Worm (Caenorhabditis elegans) whole organism, L1 larva: ENCODE results near the gene T23E7.6.

Experiments
- C04F5.9 ChIP-seq: sonication (generic microtip); optimal IDR thresholded peaks from 2 replicates; lab custom pipeline; 2016; ENCODE audit warnings: missing genetic modification characterization, missing compliant biosample characterization
- F16B12.6 ChIP-seq: fragments of 150-350 bp; optimal IDR thresholded peaks from 2 replicates; lab custom pipeline; 2014; ENCODE audit warnings: missing biosample characterization, missing genetic modification characterization
- Y116A8C.19 ChIP-seq: sonication (generic microtip); optimal IDR thresholded peaks from 2 replicates; lab custom pipeline; 2016; ENCODE audit warnings: missing compliant biosample characterization, missing genetic modification characterization, borderline replicate concordance
- aha-1 ChIP-seq: fragments of 150-350 bp; optimal IDR thresholded peaks from 2 replicates; lab custom pipeline; 2014; ENCODE audit warnings: missing biosample characterization, missing genetic modification characterization
- alr-1 ChIP-seq: fragments of 200-800 bp; sonication (Bioruptor generic); optimal IDR thresholded peaks from 2 replicates; lab custom pipeline; 2018; ENCODE audit warnings: borderline replicate concordance, mild to moderate bottlenecking, missing genetic modification characterization, missing compliant biosample characterization
- ama-1 ChIP-seq: fragments of 150-350 bp; optimal IDR thresholded peaks from 2 replicates; lab custom pipeline; 2014
- blmp-1 ChIP-seq: fragments of 150-350 bp; optimal IDR thresholded peaks from 2 replicates; lab custom pipeline; 2014; ENCODE audit warnings: missing biosample characterization, missing genetic modification characterization
- ceh-8 ChIP-seq: fragments of 200-800 bp; sonication (Bioruptor generic); optimal IDR thresholded peaks from 2 replicates; lab custom pipeline; 2018; ENCODE audit warnings: mild to moderate bottlenecking, missing genetic modification characterization, moderate library complexity, missing compliant biosample characterization
- ceh-82 ChIP-seq, 3 experiments: fragments of 150-350 bp in 1 of 3; sonication (generic microtip) in 2 of 3; optimal IDR thresholded peaks; 2 replicates each; lab custom pipeline; 2014 to 2017; ENCODE audit warnings: missing biosample characterization in 3 of 3, missing genetic modification characterization in 3 of 3
- ceh-88 ChIP-seq: fragments of 200-800 bp; sonication (Bioruptor generic); IDR thresholded peaks from 2 replicates; pipeline ENCODE4 v1.3.6; 2022; ENCODE audit warnings: missing genetic modification characterization, missing compliant biosample characterization
- ceh-90 ChIP-seq: sonication (generic microtip); optimal IDR thresholded peaks from 2 replicates; lab custom pipeline; 2016; ENCODE audit warnings: missing genetic modification characterization, missing compliant biosample characterization
- dpl-1 ChIP-seq, 3 experiments: fragments of 150-350 bp in 2 of 3; sonication (generic microtip) in 1 of 3; optimal IDR thresholded peaks; 2 replicates each; lab custom pipeline; 2014 to 2017; ENCODE audit warnings: missing biosample characterization in 3 of 3, missing genetic modification characterization in 3 of 3, missing genetic modification reagents in 3 of 3
- dsc-1 ChIP-seq: sonication (generic microtip); optimal IDR thresholded peaks from 2 replicates; lab custom pipeline; 2016; ENCODE audit warnings: mild to moderate bottlenecking, missing genetic modification characterization, missing compliant biosample characterization
- efl-1 ChIP-seq, 4 experiments: fragments of 150-350 bp; optimal IDR thresholded peaks in 3 of 4; peaks in 1 of 4; 1 replicate in 1 of 4; 2 replicates in 3 of 4; lab custom pipeline; 2014; ENCODE audit warnings: missing biosample characterization in 2 of 4, missing genetic modification characterization in 2 of 4, missing genetic modification reagents in 2 of 4
- egl-27 ChIP-seq, 2 experiments: fragments of 150-350 bp in 1 of 2; sonication (generic microtip); optimal IDR thresholded peaks; 3 replicates each; lab custom pipeline; 2017 to 2018; ENCODE audit warnings: missing biosample characterization in 2 of 2, missing genetic modification characterization in 2 of 2, missing genetic modification reagents in 2 of 2
- elt-3 ChIP-seq, 6 experiments: fragments of 150-350 bp in 1 of 6; sonication (generic microtip); optimal IDR thresholded peaks; 2 replicates each; lab custom pipeline; 2017 to 2018; ENCODE audit warnings: missing biosample characterization in 6 of 6, missing genetic modification characterization in 6 of 6, inconsistent platforms in 1 of 6
- fkh-10 ChIP-seq: sonication (generic microtip); optimal IDR thresholded peaks from 2 replicates; lab custom pipeline; 2017; ENCODE audit warnings: missing biosample characterization, missing genetic modification reagents, missing genetic modification characterization
- fkh-4 ChIP-seq: sonication (generic microtip); optimal IDR thresholded peaks from 2 replicates; lab custom pipeline; 2016; ENCODE audit warnings: missing compliant biosample characterization, missing genetic modification characterization, borderline replicate concordance
- fkh-8 ChIP-seq: sonication (generic microtip); optimal IDR thresholded peaks from 2 replicates; lab custom pipeline; 2016; ENCODE audit warnings: mild to moderate bottlenecking, missing genetic modification characterization, missing compliant biosample characterization
- hlh-4 ChIP-seq: sonication (generic microtip); optimal IDR thresholded peaks from 2 replicates; lab custom pipeline; 2016; ENCODE audit warnings: mild to moderate bottlenecking, missing genetic modification characterization, missing compliant biosample characterization
- hpl-2 ChIP-seq: fragments of 150-350 bp; optimal IDR thresholded peaks from 2 replicates; lab custom pipeline; 2014; ENCODE audit warnings: missing biosample characterization, missing genetic modification reagents, missing genetic modification characterization
- isw-1 ChIP-seq: fragments of 200-800 bp; sonication (Bioruptor generic); IDR thresholded peaks from 2 replicates; pipeline ENCODE4 v1.3.6; 2022; ENCODE audit warnings: missing genetic modification characterization, missing compliant biosample characterization
- jun-1 ChIP-seq: fragments of 150-350 bp; optimal IDR thresholded peaks from 2 replicates; lab custom pipeline; 2014; ENCODE audit warnings: missing biosample characterization, missing genetic modification reagents, missing genetic modification characterization
- lin-14 ChIP-seq: fragments of 200-800 bp; sonication (Bioruptor generic); optimal IDR thresholded peaks from 2 replicates; lab custom pipeline; 2018; ENCODE audit warnings: mild to moderate bottlenecking, missing genetic modification characterization, moderate library complexity, missing compliant biosample characterization
- lin-39 ChIP-seq: fragments of 150-350 bp; optimal IDR thresholded peaks from 2 replicates; lab custom pipeline; 2014; ENCODE audit warnings: missing biosample characterization, missing genetic modification reagents, missing genetic modification characterization
- mab-9 ChIP-seq: fragments of 200-800 bp; sonication (Bioruptor generic); IDR thresholded peaks from 2 replicates; pipeline ENCODE4 v1.3.6; 2022; ENCODE audit warnings: missing genetic modification reagents, missing genetic modification characterization, missing compliant biosample characterization
- mef-2 ChIP-seq: fragments of 150-350 bp; optimal IDR thresholded peaks from 2 replicates; lab custom pipeline; 2014; ENCODE audit warnings: missing biosample characterization, missing genetic modification characterization
- mep-1 ChIP-seq: fragments of 150-350 bp; optimal IDR thresholded peaks from 2 replicates; lab custom pipeline; 2014; ENCODE audit warnings: missing biosample characterization, missing genetic modification characterization
- nhr-11 ChIP-seq: fragments of 150-350 bp; optimal IDR thresholded peaks from 2 replicates; lab custom pipeline; 2014; ENCODE audit warnings: missing biosample characterization, missing genetic modification characterization
- nhr-19 ChIP-seq: fragments of 200-800 bp; sonication (Bioruptor generic); conservative IDR thresholded peaks from 2 replicates; pipeline ENCODE4 v1.3.6; 2022; ENCODE audit warnings: missing genetic modification characterization, missing compliant biosample characterization
- nhr-20 ChIP-seq: sonication (generic microtip); optimal IDR thresholded peaks from 2 replicates; lab custom pipeline; 2016; ENCODE audit warnings: mild to moderate bottlenecking, missing genetic modification characterization, missing compliant biosample characterization
- nhr-47 ChIP-seq: sonication (generic microtip); optimal IDR thresholded peaks from 2 replicates; lab custom pipeline; 2016; ENCODE audit warnings: mild to moderate bottlenecking, missing genetic modification characterization, moderate library complexity, missing compliant biosample characterization
- nhr-71 ChIP-seq: sonication (generic microtip); optimal IDR thresholded peaks from 2 replicates; lab custom pipeline; 2016; ENCODE audit warnings: mild to moderate bottlenecking, missing genetic modification characterization, moderate library complexity, missing compliant biosample characterization
- nhr-76 ChIP-seq: sonication (generic microtip); optimal IDR thresholded peaks from 2 replicates; lab custom pipeline; 2017; ENCODE audit warnings: missing biosample characterization, missing genetic modification characterization
- nhr-77 ChIP-seq: fragments of 150-350 bp; optimal IDR thresholded peaks from 2 replicates; lab custom pipeline; 2014; ENCODE audit warnings: missing biosample characterization, missing genetic modification characterization
- nhr-84 ChIP-seq: sonication (generic microtip); optimal IDR thresholded peaks from 2 replicates; lab custom pipeline; 2017; ENCODE audit warnings: missing biosample characterization, missing genetic modification characterization
- nhr-85 ChIP-seq: sonication (generic microtip); peaks from one replicate; lab custom pipeline; 2016; ENCODE audit warnings: missing genetic modification characterization, inconsistent platforms, missing compliant biosample characterization
- nhr-90 ChIP-seq: sonication (generic microtip); optimal IDR thresholded peaks from 2 replicates; lab custom pipeline; 2016; ENCODE audit warnings: mild to moderate bottlenecking, missing genetic modification characterization, missing compliant biosample characterization; ENCODE audit not compliant: poor library complexity
- pag-3 ChIP-seq: sonication (generic microtip); optimal IDR thresholded peaks from 2 replicates; lab custom pipeline; 2017; ENCODE audit warnings: missing genetic modification characterization, mild to moderate bottlenecking, missing compliant biosample characterization, antibody characterized with exemption, borderline replicate concordance; ENCODE audit not compliant: insufficient read depth
- rnt-1 ChIP-seq: sonication (generic microtip); optimal IDR thresholded peaks from 2 replicates; lab custom pipeline; 2016; ENCODE audit warnings: mild to moderate bottlenecking, missing genetic modification characterization, moderate library complexity, missing compliant biosample characterization
- skn-1 ChIP-seq: fragments of 150-350 bp; optimal IDR thresholded peaks from 2 replicates; lab custom pipeline; 2014; ENCODE audit warnings: missing biosample characterization, missing genetic modification characterization
- snu-23 ChIP-seq: sonication (generic microtip); optimal IDR thresholded peaks from 2 replicates; lab custom pipeline; 2016; ENCODE audit warnings: missing genetic modification characterization, missing compliant biosample characterization
- sptf-1 ChIP-seq: fragments of 150-350 bp; optimal IDR thresholded peaks from 2 replicates; lab custom pipeline; 2014; ENCODE audit warnings: missing biosample characterization, missing genetic modification characterization
- sup-37 ChIP-seq: fragments of 200-800 bp; sonication (Bioruptor generic); optimal IDR thresholded peaks from 2 replicates; lab custom pipeline; 2018; ENCODE audit warnings: mild to moderate bottlenecking, missing genetic modification characterization, missing compliant biosample characterization
- swsn-7 ChIP-seq: sonication (generic microtip); optimal IDR thresholded peaks from 2 replicates; lab custom pipeline; 2016; ENCODE audit warnings: missing genetic modification characterization, missing compliant biosample characterization
- tbx-2 ChIP-seq: sonication (generic microtip); optimal IDR thresholded peaks from 2 replicates; lab custom pipeline; 2016; ENCODE audit warnings: missing genetic modification characterization, missing compliant biosample characterization
- tlp-1 ChIP-seq: fragments of 150-350 bp; optimal IDR thresholded peaks from 2 replicates; lab custom pipeline; 2014; ENCODE audit warnings: missing biosample characterization, missing genetic modification characterization
- unc-30 ChIP-seq: sonication (generic microtip); optimal IDR thresholded peaks from 2 replicates; lab custom pipeline; 2017; ENCODE audit warnings: missing biosample characterization, missing genetic modification characterization
- unc-62 ChIP-seq: fragments of 150-350 bp; optimal IDR thresholded peaks from 2 replicates; lab custom pipeline; 2014; ENCODE audit warnings: missing biosample characterization, missing genetic modification reagents, missing genetic modification characterization
- vab-15 ChIP-seq: sonication (generic microtip); optimal IDR thresholded peaks from 2 replicates; lab custom pipeline; 2017; ENCODE audit warnings: missing genotype, mild to moderate bottlenecking, missing genetic modification characterization, missing compliant biosample characterization
- xbp-1 ChIP-seq: sonication (generic microtip); optimal IDR thresholded peaks from 2 replicates; lab custom pipeline; 2016; ENCODE audit warnings: missing genetic modification characterization, missing compliant biosample characterization
- zag-1 ChIP-seq: fragments of 150-350 bp; optimal IDR thresholded peaks from 2 replicates; lab custom pipeline; 2014; ENCODE audit warnings: missing biosample characterization, missing genetic modification characterization
- zip-4 ChIP-seq: fragments of 200-800 bp; sonication (Bioruptor generic); optimal IDR thresholded peaks from 2 replicates; lab custom pipeline; 2018; ENCODE audit warnings: mild to moderate bottlenecking, missing genetic modification characterization, moderate library complexity, missing compliant biosample characterization
- ztf-4 ChIP-seq: fragments of 150-350 bp; optimal IDR thresholded peaks from 2 replicates; lab custom pipeline; 2014; ENCODE audit warnings: missing biosample characterization, missing genetic modification characterization

T23E7.6 gene

DNA sequence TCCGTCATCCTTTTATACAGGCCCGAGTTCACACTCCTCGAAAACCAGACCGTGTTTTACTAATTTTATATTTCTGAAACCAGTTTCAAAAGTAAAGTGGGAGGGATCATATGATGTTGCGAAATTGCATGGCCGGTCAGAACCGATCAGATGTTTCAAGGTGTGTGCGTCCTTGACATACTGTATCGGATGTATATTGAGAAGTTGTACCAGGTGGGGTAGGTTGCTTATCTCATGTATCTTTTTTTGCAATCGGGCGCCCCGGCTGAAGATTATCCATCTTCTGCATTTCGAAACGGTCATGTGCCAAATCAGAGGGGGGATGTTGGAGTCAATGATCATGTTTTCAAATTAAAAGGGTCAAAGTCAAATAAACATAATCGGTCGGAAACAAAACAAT lies at the start of gene T23E7.6:
Gene T23E7.6 (minus strand): TSS at position 45 of the 400 bp plus-strand sequence.
- TF ChIP-seq sup-37 (GFP tag; lab: Kevin White, UChicago) (no peak), tbx-2 (tag; lab: Kevin White, UChicago) (no peak), alr-1 (no peak), nhr-77 (tag; lab: Kevin White, UChicago) (no peak), pag-3 (tag; lab: Kevin White, UChicago) (no peak), nhr-84 (tag; lab: Kevin White, UChicago) (no peak), mef-2 (tag; lab: Kevin White, UChicago) (no peak), nhr-47 (tag; lab: Kevin White, UChicago) (peak; percentile 4), sptf-1 (tag; lab: Kevin White, UChicago) (no peak), blmp-1 (tag; lab: Kevin White, UChicago) (peak; percentile 91), jun-1 (tag; lab: Kevin White, UChicago) (no peak), fkh-4 (no peak), nhr-11 (no peak), lin-39 (tag; lab: Kevin White, UChicago) (no peak), fkh-8 (tag; lab: Kevin White, UChicago) (no peak), egl-27 (tag; optimal IDR thresholded peaks at IDR 0.05; lab: Kevin White, UChicago) (no peak), lin-14 (GFP tag; lab: Kevin White, UChicago) (peak; percentile 78), fkh-10 (GFP tag; lab: Kevin White, UChicago) (no peak), elt-3 (tag; optimal IDR thresholded peaks at IDR 0.05; lab: Kevin White, UChicago) (peak in 2 of 6 experiments; percentile 75 to 95), ztf-4 (tag; lab: Kevin White, UChicago) (no peak), dsc-1 (tag; lab: Kevin White, UChicago) (no peak), unc-30 (tag; lab: Kevin White, UChicago) (no peak), F16B12.6 (tag; lab: Kevin White, UChicago) (no peak), hpl-2 (GFP tag; lab: Kevin White, UChicago) (no peak), ceh-90 (tag; lab: Kevin White, UChicago) (no peak), dpl-1 (GFP tag; optimal IDR thresholded peaks at IDR 0.05; lab: Kevin White, UChicago) (peak in 2 of 3 experiments; percentile 16 to 30), vab-15 (tag; lab: Kevin White, UChicago) (no peak), zag-1 (tag; lab: Kevin White, UChicago) (no peak), swsn-7 (no peak), ama-1 (lab: Kevin White, UChicago) (no peak), snu-23 (peak; percentile 37), Y116A8C.19 (no peak), rnt-1 (tag; lab: Kevin White, UChicago) (no peak), efl-1 (optimal IDR thresholded peaks at IDR 0.05; lab: Kevin White, UChicago) (no peak), efl-1 (GFP tag; optimal IDR thresholded peaks at IDR 0.05 in 1 of 2; lab: Kevin White, UChicago) (no peak), ceh-8 (GFP tag; lab: Kevin White, UChicago) (no peak), tlp-1 (no peak), nhr-71 (peak; percentile 57), nhr-90 (tag; lab: Kevin White, UChicago) (peak; percentile 26), nhr-20 (tag; lab: Kevin White, UChicago) (peak; percentile 78), mab-9 (no peak), isw-1 (GFP tag; lab: Robert Waterston, UW) (no peak), aha-1 (tag; lab: Kevin White, UChicago) (peak; percentile 31), skn-1 (tag; lab: Kevin White, UChicago) (peak; percentile 10), C04F5.9 (tag; lab: Kevin White, UChicago) (no peak), mep-1 (tag; lab: Kevin White, UChicago) (peak; percentile 26), unc-62 (GFP tag; lab: Kevin White, UChicago) (no peak), nhr-19 (no peak), ceh-82 (tag; optimal IDR thresholded peaks at IDR 0.05; lab: Kevin White, UChicago) (no peak), ceh-88 (GFP tag; lab: Robert Waterston, UW) (no peak), nhr-85 (tag; lab: Kevin White, UChicago) (peak; percentile 99), xbp-1 (tag; lab: Kevin White, UChicago) (no peak), nhr-76 (tag; lab: Kevin White, UChicago) (no peak), zip-4 (GFP tag; lab: Kevin White, UChicago) (peak; percentile 23), hlh-4 (tag; lab: Kevin White, UChicago) (no peak)
